Worm (Caenorhabditis elegans) whole organism, L1 larva: ENCODE data around the gene srlf-16.
A peak's percentile ranks its signal among the peaks of the same experiment; 100 is the strongest.

Experiments used
- C16A3.4 ChIP-seq: fragments of 150-350 bp; optimal IDR thresholded peaks from 2 replicates; lab custom pipeline; 2014; ENCODE audit warnings: missing biosample characterization, missing genetic modification characterization
- aha-1 ChIP-seq: fragments of 150-350 bp; optimal IDR thresholded peaks from 2 replicates; lab custom pipeline; 2014; ENCODE audit warnings: missing biosample characterization, missing genetic modification characterization
- alr-1 ChIP-seq: fragments of 200-800 bp; sonication (Bioruptor generic); optimal IDR thresholded peaks from 2 replicates; lab custom pipeline; 2018; ENCODE audit warnings: borderline replicate concordance, mild to moderate bottlenecking, missing genetic modification characterization, missing compliant biosample characterization
- blmp-1 ChIP-seq: fragments of 150-350 bp; optimal IDR thresholded peaks from 2 replicates; lab custom pipeline; 2014; ENCODE audit warnings: missing biosample characterization, missing genetic modification characterization
- ceh-82 ChIP-seq, 3 experiments: fragments of 150-350 bp in 1 of 3; sonication (generic microtip) in 2 of 3; optimal IDR thresholded peaks; 2 replicates each; lab custom pipeline; 2014 to 2017; ENCODE audit warnings: missing biosample characterization in 3 of 3, missing genetic modification characterization in 3 of 3
- ces-1 ChIP-seq: fragments of 150-350 bp; optimal IDR thresholded peaks from 2 replicates; lab custom pipeline; 2014; ENCODE audit warnings: missing biosample characterization, missing genetic modification reagents, missing genetic modification characterization
- efl-1 ChIP-seq, 4 experiments: fragments of 150-350 bp; optimal IDR thresholded peaks in 3 of 4; peaks in 1 of 4; 1 replicate in 1 of 4; 2 replicates in 3 of 4; lab custom pipeline; 2014; ENCODE audit warnings: missing biosample characterization in 2 of 4, missing genetic modification characterization in 2 of 4, missing genetic modification reagents in 2 of 4
- efl-3 ChIP-seq: fragments of 200-800 bp; sonication (Bioruptor generic); optimal IDR thresholded peaks from 2 replicates; lab custom pipeline; 2018; ENCODE audit warnings: mild to moderate bottlenecking, missing genetic modification characterization, missing compliant biosample characterization
- ets-5 ChIP-seq: fragments of 200-800 bp; sonication (Bioruptor generic); IDR thresholded peaks from 2 replicates; pipeline ENCODE4 v1.3.6; 2022; ENCODE audit warnings: missing genetic modification characterization, missing compliant biosample characterization
- fkh-4 ChIP-seq: sonication (generic microtip); optimal IDR thresholded peaks from 2 replicates; lab custom pipeline; 2016; ENCODE audit warnings: missing compliant biosample characterization, missing genetic modification characterization, borderline replicate concordance
- fkh-8 ChIP-seq: sonication (generic microtip); optimal IDR thresholded peaks from 2 replicates; lab custom pipeline; 2016; ENCODE audit warnings: mild to moderate bottlenecking, missing genetic modification characterization, missing compliant biosample characterization
- grh-1 ChIP-seq: fragments of 200-800 bp; sonication (Bioruptor generic); IDR thresholded peaks from 2 replicates; pipeline ENCODE4 v1.3.6; 2022; ENCODE audit warnings: missing genetic modification reagents, missing genetic modification characterization, missing compliant biosample characterization
- hlh-17 ChIP-seq: fragments of 200-800 bp; sonication (Bioruptor generic); optimal IDR thresholded peaks from 2 replicates; lab custom pipeline; 2018; ENCODE audit warnings: missing genetic modification characterization, mild to moderate bottlenecking, missing compliant biosample characterization, moderate library complexity, borderline replicate concordance
- hlh-4 ChIP-seq: sonication (generic microtip); optimal IDR thresholded peaks from 2 replicates; lab custom pipeline; 2016; ENCODE audit warnings: mild to moderate bottlenecking, missing genetic modification characterization, missing compliant biosample characterization
- irx-1 ChIP-seq: sonication (generic microtip); optimal IDR thresholded peaks from 2 replicates; lab custom pipeline; 2016; ENCODE audit warnings: missing genetic modification characterization, missing compliant biosample characterization
- lin-13 ChIP-seq: fragments of 150-350 bp; optimal IDR thresholded peaks from 2 replicates; lab custom pipeline; 2014; ENCODE audit warnings: missing biosample characterization, missing genetic modification reagents, missing genetic modification characterization
- lin-39 ChIP-seq: fragments of 150-350 bp; optimal IDR thresholded peaks from 2 replicates; lab custom pipeline; 2014; ENCODE audit warnings: missing biosample characterization, missing genetic modification reagents, missing genetic modification characterization
- lir-3 ChIP-seq: sonication (generic microtip); optimal IDR thresholded peaks from 2 replicates; lab custom pipeline; 2016; ENCODE audit warnings: mild to moderate bottlenecking, missing genetic modification characterization, moderate library complexity, missing compliant biosample characterization; ENCODE audit not compliant: poor library complexity
- mdl-1 ChIP-seq, 2 experiments: fragments of 150-350 bp; optimal IDR thresholded peaks; 2 replicates each; lab custom pipeline; 2014 to 2017; ENCODE audit warnings: missing biosample characterization in 2 of 2, missing genetic modification characterization in 2 of 2, inconsistent platforms in 1 of 2
- mef-2 ChIP-seq: fragments of 150-350 bp; optimal IDR thresholded peaks from 2 replicates; lab custom pipeline; 2014; ENCODE audit warnings: missing biosample characterization, missing genetic modification characterization
- nhr-11 ChIP-seq: fragments of 150-350 bp; optimal IDR thresholded peaks from 2 replicates; lab custom pipeline; 2014; ENCODE audit warnings: missing biosample characterization, missing genetic modification characterization
- nhr-19 ChIP-seq: fragments of 200-800 bp; sonication (Bioruptor generic); conservative IDR thresholded peaks from 2 replicates; pipeline ENCODE4 v1.3.6; 2022; ENCODE audit warnings: missing genetic modification characterization, missing compliant biosample characterization
- nhr-77 ChIP-seq: fragments of 150-350 bp; optimal IDR thresholded peaks from 2 replicates; lab custom pipeline; 2014; ENCODE audit warnings: missing biosample characterization, missing genetic modification characterization
- nhr-85 ChIP-seq: sonication (generic microtip); peaks from one replicate; lab custom pipeline; 2016; ENCODE audit warnings: missing genetic modification characterization, inconsistent platforms, missing compliant biosample characterization
- nhr-90 ChIP-seq: sonication (generic microtip); optimal IDR thresholded peaks from 2 replicates; lab custom pipeline; 2016; ENCODE audit warnings: mild to moderate bottlenecking, missing genetic modification characterization, missing compliant biosample characterization; ENCODE audit not compliant: poor library complexity
- pax-3 ChIP-seq: fragments of 200-800 bp; sonication (Bioruptor generic); optimal IDR thresholded peaks from 2 replicates; lab custom pipeline; 2018; ENCODE audit warnings: mild to moderate bottlenecking, missing genetic modification characterization, moderate library complexity, missing compliant biosample characterization
- skn-1 ChIP-seq: fragments of 150-350 bp; optimal IDR thresholded peaks from 2 replicates; lab custom pipeline; 2014; ENCODE audit warnings: missing biosample characterization, missing genetic modification characterization
- snpc-4 ChIP-seq: fragments of 150-350 bp; optimal IDR thresholded peaks from 2 replicates; lab custom pipeline; 2014; ENCODE audit warnings: missing biosample characterization, missing genetic modification characterization
- snu-23 ChIP-seq: sonication (generic microtip); optimal IDR thresholded peaks from 2 replicates; lab custom pipeline; 2016; ENCODE audit warnings: missing genetic modification characterization, missing compliant biosample characterization
- sox-4 ChIP-seq: sonication (generic microtip); optimal IDR thresholded peaks from 2 replicates; lab custom pipeline; 2016; ENCODE audit warnings: missing genetic modification characterization, missing compliant biosample characterization
- sptf-1 ChIP-seq: fragments of 150-350 bp; optimal IDR thresholded peaks from 2 replicates; lab custom pipeline; 2014; ENCODE audit warnings: missing biosample characterization, missing genetic modification characterization
- swsn-7 ChIP-seq: sonication (generic microtip); optimal IDR thresholded peaks from 2 replicates; lab custom pipeline; 2016; ENCODE audit warnings: missing genetic modification characterization, missing compliant biosample characterization
- tbx-2 ChIP-seq: sonication (generic microtip); optimal IDR thresholded peaks from 2 replicates; lab custom pipeline; 2016; ENCODE audit warnings: missing genetic modification characterization, missing compliant biosample characterization
- tlp-1 ChIP-seq: fragments of 150-350 bp; optimal IDR thresholded peaks from 2 replicates; lab custom pipeline; 2014; ENCODE audit warnings: missing biosample characterization, missing genetic modification characterization
- unc-30 ChIP-seq: sonication (generic microtip); optimal IDR thresholded peaks from 2 replicates; lab custom pipeline; 2017; ENCODE audit warnings: missing biosample characterization, missing genetic modification characterization
- unc-62 ChIP-seq: fragments of 150-350 bp; optimal IDR thresholded peaks from 2 replicates; lab custom pipeline; 2014; ENCODE audit warnings: missing biosample characterization, missing genetic modification reagents, missing genetic modification characterization
- unc-86 ChIP-seq: sonication (generic microtip); optimal IDR thresholded peaks from 2 replicates; lab custom pipeline; 2016; ENCODE audit warnings: missing genetic modification characterization, missing compliant biosample characterization
- xbp-1 ChIP-seq: sonication (generic microtip); optimal IDR thresholded peaks from 2 replicates; lab custom pipeline; 2016; ENCODE audit warnings: missing genetic modification characterization, missing compliant biosample characterization
- ztf-11 ChIP-seq, 2 experiments: sonication (generic microtip); optimal IDR thresholded peaks; 2 replicates each; lab custom pipeline; 2016 to 2017; ENCODE audit warnings: missing genetic modification characterization in 2 of 2, missing biosample characterization in 1 of 2, missing compliant biosample characterization in 1 of 2

The srlf-16 gene

DNA sequence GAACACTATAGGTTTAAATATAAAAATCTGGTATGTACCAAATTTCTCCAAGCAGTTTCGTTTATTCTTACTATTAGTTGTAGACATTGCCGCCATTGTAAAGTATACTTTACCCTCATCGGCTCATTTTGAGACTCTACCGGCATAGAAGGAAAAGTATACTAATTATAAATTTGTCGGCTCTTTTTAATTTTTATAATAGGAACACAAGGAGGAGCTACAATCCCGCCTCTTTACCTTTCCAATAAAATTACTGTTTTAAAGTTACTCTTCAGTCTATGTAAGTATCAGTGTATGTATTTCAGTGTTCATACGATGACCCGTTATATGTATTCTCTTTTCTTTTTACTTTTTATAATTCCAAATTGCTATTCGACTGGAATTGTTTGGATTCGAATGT, 5.3 kb upstream of the srlf-16 start, which contains the start of gene sdz-23:
sdz-23 (plus strand) TSS at position 301 of the 400 bp plus-strand sequence.
- TF ChIP-seq lin-13 (GFP tag; lab: Kevin White, UChicago) (no peak), nhr-11 (no peak), blmp-1 (tag; lab: Kevin White, UChicago) (no peak)
- TF ChIP-seq, all 84 proteins: peak for 0

DNA sequence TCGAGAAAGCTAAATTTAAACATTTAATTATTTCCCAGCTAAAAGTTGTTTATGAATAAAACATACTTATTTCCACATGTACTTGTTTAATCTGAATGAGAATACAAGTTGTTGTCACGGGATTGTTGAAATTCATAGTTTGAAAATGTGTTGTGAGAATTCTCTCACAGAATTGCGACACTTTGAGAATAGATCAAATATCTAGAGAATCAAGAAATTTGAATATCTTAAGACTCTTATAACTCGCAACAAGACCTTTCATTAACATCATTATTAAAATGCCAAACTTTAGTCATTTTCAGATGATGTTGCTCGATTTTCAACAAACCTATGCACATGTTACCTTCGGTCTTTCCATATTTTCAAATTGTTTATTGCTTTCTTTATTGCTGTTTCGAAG, 1.6 kb upstream of the srlf-16 start, which contains the start of gene str-90:
str-90 (plus strand) TSS at position 301 of the 400 bp plus-strand sequence.
- no peak for TF ChIP-seq pax-3 (tag; lab: Kevin White, UChicago)
- TF ChIP-seq aha-1 (tag; lab: Kevin White, UChicago), result no peak

DNA sequence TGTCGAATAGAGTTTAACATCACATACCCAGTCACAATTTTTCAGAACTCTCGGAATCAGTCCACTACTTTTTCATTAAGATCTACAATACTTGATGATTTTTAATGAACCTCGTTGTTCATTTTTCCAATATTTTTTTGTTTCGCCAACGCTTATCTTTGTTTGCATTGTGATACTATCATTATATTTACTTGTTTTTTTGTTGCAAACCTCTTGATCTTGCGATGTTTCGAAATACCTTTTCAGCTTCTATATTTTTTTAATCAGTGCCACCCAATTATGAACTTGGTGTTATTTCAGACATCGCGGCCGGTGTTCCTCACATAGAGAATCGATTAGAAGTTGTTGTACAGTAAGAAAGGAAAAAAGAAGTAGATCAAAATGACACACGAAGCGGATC, 4.1 kb downstream of the srlf-16 start, which contains the start of gene myo-5:
myo-5 (plus strand) TSS at position 301 of the 400 bp plus-strand sequence.
- no peak for TF ChIP-seq swsn-7 (tag; lab: Kevin White, UChicago)
- TF ChIP-seq efl-1 (optimal IDR thresholded peaks at IDR 0.05; lab: Kevin White, UChicago), result no peak
- TF ChIP-seq efl-1 (GFP tag; optimal IDR thresholded peaks at IDR 0.05 in 1 of 2; lab: Kevin White, UChicago), result peak in 1 of 2 experiments; percentile 15
- no peak for TF ChIP-seq xbp-1 (tag; lab: Kevin White, UChicago)

DNA sequence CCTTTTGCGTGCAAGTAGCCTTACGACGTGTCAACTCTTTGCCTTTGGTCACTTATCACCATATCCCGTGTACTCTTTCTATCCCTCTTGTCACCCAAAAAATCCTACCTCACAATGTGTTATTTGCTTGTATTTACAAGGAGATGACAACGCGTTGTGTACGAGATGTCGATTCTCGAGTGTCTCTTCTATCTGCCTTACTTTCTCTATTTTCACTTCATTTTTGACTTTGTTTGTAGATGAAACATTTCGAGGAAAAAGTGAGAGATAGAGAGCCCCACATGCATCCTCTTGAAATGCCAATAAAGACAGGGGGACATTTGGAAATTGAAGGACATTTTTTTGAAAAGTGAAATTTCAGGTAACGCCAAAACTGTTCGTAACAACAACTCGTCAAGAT, 6.2 kb downstream of the srlf-16 start:
- TF ChIP-seq nhr-77, result peak; percentile 74
- TF ChIP-seq tbx-2 (tag; lab: Kevin White, UChicago), result peak; percentile 34
- no peak for TF ChIP-seq ets-5 (GFP tag; lab: Robert Waterston, UW)
- no peak for TF ChIP-seq hlh-4 (tag; lab: Kevin White, UChicago)
- TF ChIP-seq, all 84 proteins: peak for 2

DNA sequence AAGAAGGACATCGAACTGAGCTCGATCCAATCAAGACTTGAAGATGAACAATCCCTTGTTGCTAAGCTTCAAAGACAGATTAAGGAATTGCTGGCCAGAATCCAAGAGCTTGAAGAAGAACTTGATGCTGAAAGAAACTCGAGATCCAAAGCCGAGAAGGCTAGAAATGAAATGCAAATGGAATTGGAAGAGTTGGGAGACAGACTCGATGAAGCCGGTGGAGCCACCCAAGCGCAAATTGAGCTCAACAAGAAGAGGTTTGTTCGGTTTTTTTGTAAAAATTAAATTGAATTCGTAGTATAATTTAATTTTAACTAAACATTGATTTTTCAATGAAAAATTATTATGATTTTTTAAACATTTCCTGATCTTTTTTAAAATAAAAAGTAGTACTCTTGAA, 10.0 kb downstream of the srlf-16 start:
- TF ChIP-seq tlp-1 (tag; lab: Kevin White, UChicago), result no peak
- TF ChIP-seq C16A3.4 (tag; lab: Kevin White, UChicago), result no peak
- no peak for TF ChIP-seq grh-1 (GFP tag; lab: Robert Waterston, UW)
- no peak for TF ChIP-seq lin-39 (tag; lab: Kevin White, UChicago)
- TF ChIP-seq nhr-90 (tag; lab: Kevin White, UChicago), result no peak
- TF ChIP-seq sptf-1, result no peak
- TF ChIP-seq skn-1, result no peak
- TF ChIP-seq sox-4 (tag; lab: Kevin White, UChicago), result no peak
- no peak for TF ChIP-seq unc-62 (GFP tag; lab: Kevin White, UChicago)
- TF ChIP-seq fkh-4 (tag; lab: Kevin White, UChicago), result no peak
- TF ChIP-seq ztf-11 (tag; optimal IDR thresholded peaks at IDR 0.05; lab: Kevin White, UChicago), result no peak
- TF ChIP-seq efl-3 (GFP tag; lab: Kevin White, UChicago), result no peak
- no peak for TF ChIP-seq fkh-8
- TF ChIP-seq hlh-17 (GFP tag; lab: Kevin White, UChicago), result no peak
- no peak for TF ChIP-seq unc-30 (tag; lab: Kevin White, UChicago)
- TF ChIP-seq nhr-85 (tag; lab: Kevin White, UChicago), result no peak
- TF ChIP-seq mdl-1 (tag; optimal IDR thresholded peaks at IDR 0.05; lab: Kevin White, UChicago), result no peak

DNA sequence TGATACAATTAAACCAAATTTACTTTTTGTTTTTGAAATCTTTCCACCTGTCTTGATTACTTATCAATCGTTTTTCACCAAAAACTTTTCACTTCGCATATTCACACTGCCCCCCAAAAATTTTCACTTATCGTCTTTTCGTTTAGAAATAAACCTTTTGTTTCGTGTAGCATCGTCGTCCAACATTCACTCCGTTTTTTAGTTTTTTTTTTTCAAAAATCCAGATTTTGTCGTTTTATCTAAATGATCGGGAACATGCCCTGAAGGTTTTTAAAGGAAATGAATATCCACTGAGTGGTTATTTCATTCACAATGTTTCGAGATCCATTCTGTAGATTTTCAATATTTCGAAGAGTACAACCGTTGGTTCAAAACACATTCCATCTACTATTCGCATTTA, 13.4 kb downstream of the srlf-16 start, which contains the start of gene D1014.7:
D1014.7 (plus strand) TSS at position 301 of the 400 bp plus-strand sequence.
- no peak for TF ChIP-seq nhr-19 (GFP tag; lab: Robert Waterston, UW)
- no peak for TF ChIP-seq snu-23 (GFP tag; lab: Kevin White, UChicago)
- TF ChIP-seq ces-1 (GFP tag; lab: Kevin White, UChicago), result no peak
- TF ChIP-seq lir-3 (tag; lab: Kevin White, UChicago), result no peak
- no peak for TF ChIP-seq irx-1
- TF ChIP-seq alr-1, result no peak
- TF ChIP-seq ceh-82 (tag; optimal IDR thresholded peaks at IDR 0.05; lab: Kevin White, UChicago), result no peak
- TF ChIP-seq hlh-17 (GFP tag; lab: Kevin White, UChicago), result no peak
- TF ChIP-seq sptf-1, result no peak
- no peak for TF ChIP-seq mef-2
- no peak for TF ChIP-seq unc-86
- TF ChIP-seq snpc-4 (tag; lab: Kevin White, UChicago), result no peak
- no peak for TF ChIP-seq nhr-85 (tag; lab: Kevin White, UChicago)
